Worm (Caenorhabditis elegans): ENCODE results near the gene C32A9.1.

ce11 chrX:10240939-10241338 is 19.0 kb downstream of the C32A9.1 start, which contains the start of gene str-74:
- TF ChIP-seq ztf-11 (tag; optimal IDR thresholded peaks at IDR 0.05) (no peak), nhr-12 (tag; optimal IDR thresholded peaks at IDR 0.05) (no peak), ces-1 (GFP tag; optimal IDR thresholded peaks at IDR 0.05) (no peak), nhr-237 (tag; optimal IDR thresholded peaks at IDR 0.05) (no peak), mep-1 (tag; optimal IDR thresholded peaks at IDR 0.05) (no peak), bed-3 (GFP tag; optimal IDR thresholded peaks at IDR 0.05) (no peak), ham-2 (GFP tag; optimal IDR thresholded peaks at IDR 0.05) (no peak), pha-4 (tag; optimal IDR thresholded peaks at IDR 0.05) (no peak), snpc-4 (tag; optimal IDR thresholded peaks at IDR 0.05) (no peak), blmp-1 (tag; optimal IDR thresholded peaks at IDR 0.05) (no peak), lin-13 (tag; optimal IDR thresholded peaks at IDR 0.05) (no peak), zip-8 (tag; optimal IDR thresholded peaks at IDR 0.05) (no peak), nhr-76 (tag; optimal IDR thresholded peaks at IDR 0.05) (no peak)
